Fruit fly (Drosophila melanogaster) whole organism: ENCODE measurements around the gene nmdyn-D7.
"Not testable (repeated sequence)": the region's sequence is repeated elsewhere in the genome, so short reads cannot be mapped to it uniquely, and the experiment has no call there.

ENCODE experiments used
- CG8478 ChIP-seq: fragments of >200 bp; optimal IDR thresholded peaks from 2 replicates; lab custom pipeline; 2018; ENCODE audit warnings: inconsistent platforms
- Dll ChIP-seq: fragments of >200 bp; optimal IDR thresholded peaks from 2 replicates; lab custom pipeline; 2017
- EcR ChIP-seq, 2 experiments: fragments of >200 bp; optimal IDR thresholded peaks; 2 replicates each; lab custom pipeline; 2017; ENCODE audit warnings: missing biosample characterization in 2 of 2, missing genetic modification characterization in 2 of 2, missing genetic modification reagents in 2 of 2
- pan ChIP-seq: fragments of >200 bp; optimal IDR thresholded peaks from 2 replicates; lab custom pipeline; 2017
- psq ChIP-seq: fragments of >200 bp; optimal IDR thresholded peaks from 2 replicates; lab custom pipeline; 2017
- usp ChIP-seq: fragments of >200 bp; optimal IDR thresholded peaks from 2 replicates; lab custom pipeline; 2017; ENCODE audit warnings: missing biosample characterization, missing genetic modification characterization, mixed read lengths

The nmdyn-D7 gene

dm6 chr3R:9665405-9665804, 14.3 kb upstream of the nmdyn-D7 start:
- no peak for TF ChIP-seq usp
- no peak for TF ChIP-seq EcR (GFP tag; optimal IDR thresholded peaks at IDR 0.05; lab: Kevin White, UChicago)
- no peak for TF ChIP-seq CG8478 (lab: Kevin White, UChicago)
- TF ChIP-seq Dll: no peak
- no peak for TF ChIP-seq pan (lab: Kevin White, UChicago)

dm6 chr3R:9673207-9673606, 6.5 kb upstream of the nmdyn-D7 start:
- TF ChIP-seq CG8478 (lab: Kevin White, UChicago) (no peak), psq (lab: Kevin White, UChicago) (no peak)

dm6 chr3R:9674196-9674693, 5.5 kb upstream of the nmdyn-D7 start, which contains the start of gene Dhc1:
Dhc1 (minus strand) TSS chr3R:9674643.
- no peak for TF ChIP-seq EcR (GFP tag; optimal IDR thresholded peaks at IDR 0.05; lab: Kevin White, UChicago)
- TF ChIP-seq usp: no peak
- TF ChIP-seq pan (lab: Kevin White, UChicago): no peak
- TF ChIP-seq psq (lab: Kevin White, UChicago): no peak
- no peak for TF ChIP-seq CG8478 (lab: Kevin White, UChicago)
- no peak for TF ChIP-seq Dll

- TF ChIP-seq CG8478 (lab: Kevin White, UChicago) (no peak), usp (no peak), EcR (GFP tag; optimal IDR thresholded peaks at IDR 0.05; lab: Kevin White, UChicago) (no peak), Dll (no peak), psq (lab: Kevin White, UChicago) (no peak), pan (lab: Kevin White, UChicago) (no peak)
Measured at dm6 chr3R:9674968-9675573, 4.7 kb upstream of the nmdyn-D7 start, which contains the start of gene Nepl12. Nepl12 (plus strand) TSS chr3R:9675523.

dm6 chr3R:9677734-9678341, 1.9 kb upstream of the nmdyn-D7 start, which contains the start of gene p23:
p23 (plus strand) TSS chr3R:9677927.
- TF ChIP-seq EcR (GFP tag; optimal IDR thresholded peaks at IDR 0.05; lab: Kevin White, UChicago) (no peak), Dll (no peak), pan (lab: Kevin White, UChicago) (no peak), usp (no peak), CG8478 (lab: Kevin White, UChicago) (no peak), psq (lab: Kevin White, UChicago) (no peak)

dm6 chr3R:9683064-9683682, 3.4 kb downstream of the nmdyn-D7 start:
- TF ChIP-seq pan (lab: Kevin White, UChicago): no peak
- TF ChIP-seq usp: no peak
- no peak for TF ChIP-seq psq (lab: Kevin White, UChicago)
- TF ChIP-seq CG8478 (lab: Kevin White, UChicago): no peak
- TF ChIP-seq EcR (GFP tag; optimal IDR thresholded peaks at IDR 0.05; lab: Kevin White, UChicago): no peak
- TF ChIP-seq Dll: no peak

dm6 chr3R:9684125-9684524, 4.4 kb downstream of the nmdyn-D7 start, which contains the start of gene CG9444:
CG9444 (minus strand) TSS chr3R:9684264.
- TF ChIP-seq usp (no peak), psq (lab: Kevin White, UChicago) (no peak), Dll (no peak), pan (lab: Kevin White, UChicago) (no peak), CG8478 (lab: Kevin White, UChicago) (no peak), EcR (GFP tag; optimal IDR thresholded peaks at IDR 0.05; lab: Kevin White, UChicago) (no peak)

dm6 chr3R:9685376-9685775, 5.6 kb downstream of the nmdyn-D7 start, which contains the start of the genes eca and CG18542:
eca (minus strand) TSS chr3R:9685476.
CG18542 (plus strand) TSS chr3R:9685760.
- not testable (repeated sequence) for TF ChIP-seq Dll; usp; EcR (GFP tag; optimal IDR thresholded peaks at IDR 0.05; lab: Kevin White, UChicago)

dm6 chr3R:9692675-9693129, 13.0 kb downstream of the nmdyn-D7 start, which contains the start of the genes Unc-115b, p24-2 and CG32939:
Unc-115b (minus strand) TSS chr3R:9692775.
p24-2 (minus strand) TSS chr3R:9692794.
CG32939 (plus strand) TSS chr3R:9693079.
- TF ChIP-seq pan (lab: Kevin White, UChicago); EcR (GFP tag; optimal IDR thresholded peaks at IDR 0.05; lab: Kevin White, UChicago); CG8478 (lab: Kevin White, UChicago): not testable (repeated sequence)

dm6 chr3R:9694999-9695398, 15.3 kb downstream of the nmdyn-D7 start:
- TF ChIP-seq usp: no peak
- TF ChIP-seq Dll: no peak
- TF ChIP-seq CG8478 (lab: Kevin White, UChicago): no peak
- TF ChIP-seq psq (lab: Kevin White, UChicago): no peak
- no peak for TF ChIP-seq pan (lab: Kevin White, UChicago)
- no peak for TF ChIP-seq EcR (GFP tag; optimal IDR thresholded peaks at IDR 0.05; lab: Kevin White, UChicago)

dm6 chr3R:9700513-9700912, 20.8 kb downstream of the nmdyn-D7 start:
- TF ChIP-seq usp (no peak), pan (lab: Kevin White, UChicago) (no peak), CG8478 (lab: Kevin White, UChicago) (no peak), EcR (GFP tag; optimal IDR thresholded peaks at IDR 0.05; lab: Kevin White, UChicago) (no peak), psq (lab: Kevin White, UChicago) (no peak), Dll (no peak)
